Worm (Caenorhabditis elegans) whole organism, L4 larva: ENCODE results near the gene uda-1.

Source experiments
- D1046.2 ChIP-seq: fragments of 200-800 bp; sonication (Bioruptor generic); IDR thresholded peaks from 2 replicates; pipeline ENCODE4 v1.3.6; 2022; ENCODE audit warnings: missing genetic modification characterization, missing compliant biosample characterization
- F10B5.3 ChIP-seq: sonication (generic microtip); optimal IDR thresholded peaks from 2 replicates; lab custom pipeline; 2016; ENCODE audit warnings: mild to moderate bottlenecking, missing genetic modification characterization, missing compliant biosample characterization
- F26F4.8 ChIP-seq: fragments of 200-800 bp; sonication (Bioruptor generic); conservative IDR thresholded peaks from 2 replicates; pipeline ENCODE4 v1.3.6; 2022; ENCODE audit warnings: missing genetic modification characterization, missing compliant biosample characterization
- F44E2.7 ChIP-seq: fragments of 200-800 bp; sonication (Bioruptor generic); IDR thresholded peaks from 2 replicates; pipeline ENCODE4 v2.1.2; 2022; ENCODE audit warnings: missing genetic modification characterization, missing compliant biosample characterization
- R02D3.7 ChIP-seq: fragments of 150-350 bp; sonication (generic microtip); optimal IDR thresholded peaks from 3 replicates; lab custom pipeline; 2014; ENCODE audit warnings: missing biosample characterization, missing genetic modification characterization
- T26A8.4 ChIP-seq: fragments of 200-800 bp; sonication (Bioruptor generic); IDR thresholded peaks from 2 replicates; pipeline ENCODE4 v1.3.6; 2022; ENCODE audit warnings: missing genetic modification characterization, missing compliant biosample characterization
- ZK546.5 ChIP-seq, 2 experiments: sonication (generic microtip); optimal IDR thresholded peaks; 2 replicates each; lab custom pipeline; 2017; ENCODE audit warnings: missing biosample characterization in 2 of 2, missing genetic modification characterization in 2 of 2
- ama-1 ChIP-seq: fragments of 150-350 bp; optimal IDR thresholded peaks from 2 replicates; lab custom pipeline; 2014; ENCODE audit warnings: inconsistent platforms, mixed read lengths
- ceh-20 ChIP-seq: fragments of 200-800 bp; sonication (Bioruptor generic); IDR thresholded peaks from 2 replicates; pipeline ENCODE4 v1.3.6; 2022; ENCODE audit warnings: missing genetic modification reagents, missing genetic modification characterization, missing compliant biosample characterization
- ceh-62 ChIP-seq: sonication (generic microtip); optimal IDR thresholded peaks from 2 replicates; lab custom pipeline; 2017; ENCODE audit warnings: missing biosample characterization, missing genetic modification characterization
- ces-1 ChIP-seq: fragments of 150-350 bp; sonication (generic microtip); optimal IDR thresholded peaks from 4 replicates; lab custom pipeline; 2014; ENCODE audit warnings: missing biosample characterization, missing genetic modification reagents, missing genetic modification characterization
- daf-12 ChIP-seq: fragments of 150-350 bp; optimal IDR thresholded peaks from 2 replicates; lab custom pipeline; 2014; ENCODE audit warnings: missing biosample characterization, missing genetic modification reagents, missing genetic modification characterization
- daf-8 ChIP-seq: fragments of 200-800 bp; sonication (Bioruptor generic); IDR thresholded peaks from 2 replicates; pipeline ENCODE4 v1.3.6; 2022; ENCODE audit warnings: missing genetic modification characterization, missing compliant biosample characterization
- dmd-6 ChIP-seq: fragments of 200-800 bp; sonication (Bioruptor generic); IDR thresholded peaks from 2 replicates; pipeline ENCODE4 v1.3.6; 2022; ENCODE audit warnings: missing genetic modification reagents, missing genetic modification characterization, missing compliant biosample characterization
- dmd-9 ChIP-seq: fragments of 200-800 bp; sonication (Bioruptor generic); IDR thresholded peaks from 2 replicates; pipeline ENCODE4 v1.3.6; 2022; ENCODE audit warnings: missing genetic modification reagents, missing genetic modification characterization, missing compliant biosample characterization
- dpl-1 ChIP-seq: fragments of 150-350 bp; optimal IDR thresholded peaks from 2 replicates; lab custom pipeline; 2014; ENCODE audit warnings: missing biosample characterization, missing genetic modification reagents, missing genetic modification characterization
- dve-1 ChIP-seq: sonication (generic microtip); optimal IDR thresholded peaks from 2 replicates; lab custom pipeline; 2017; ENCODE audit warnings: antibody characterized with exemption, mild to moderate bottlenecking, missing genetic modification characterization, missing compliant biosample characterization; ENCODE audit not compliant: insufficient read depth
- egl-27 ChIP-seq: sonication (generic microtip); optimal IDR thresholded peaks from 3 replicates; lab custom pipeline; 2017; ENCODE audit warnings: missing biosample characterization, missing genetic modification reagents, missing genetic modification characterization
- fkh-10 ChIP-seq: fragments of 150-350 bp; optimal IDR thresholded peaks from 2 replicates; lab custom pipeline; 2014; ENCODE audit warnings: missing biosample characterization, missing genetic modification reagents, missing genetic modification characterization
- fos-1 ChIP-seq: fragments of 150-350 bp; optimal IDR thresholded peaks from 2 replicates; lab custom pipeline; 2014; ENCODE audit warnings: missing biosample characterization, missing genetic modification characterization
- gei-8 ChIP-seq: fragments of 200-800 bp; sonication (Bioruptor generic); optimal IDR thresholded peaks from 2 replicates; lab custom pipeline; 2018; ENCODE audit warnings: mild to moderate bottlenecking, missing genetic modification characterization, missing compliant biosample characterization
- hlh-11 ChIP-seq: fragments of 200-800 bp; sonication (Bioruptor generic); optimal IDR thresholded peaks from 2 replicates; lab custom pipeline; 2018; ENCODE audit warnings: mild to moderate bottlenecking, missing genetic modification characterization, missing compliant biosample characterization
- jun-1 ChIP-seq: fragments of 150-350 bp; optimal IDR thresholded peaks from 2 replicates; lab custom pipeline; 2014; ENCODE audit warnings: missing biosample characterization, missing genetic modification reagents, missing genetic modification characterization
- lim-7 ChIP-seq: fragments of 200-800 bp; sonication (Bioruptor generic); IDR thresholded peaks from 2 replicates; pipeline ENCODE4 v1.3.6; 2022; ENCODE audit warnings: missing genetic modification characterization, missing compliant biosample characterization
- lin-1 ChIP-seq: fragments of 200-800 bp; sonication (Bioruptor generic); IDR thresholded peaks from 2 replicates; pipeline ENCODE4 v1.3.6; 2022; ENCODE audit warnings: missing genetic modification reagents, missing genetic modification characterization, missing compliant biosample characterization
- lin-15B ChIP-seq: fragments of 150-350 bp; sonication (generic microtip); optimal IDR thresholded peaks from 3 replicates; lab custom pipeline; 2014; ENCODE audit warnings: missing biosample characterization, missing genetic modification characterization
- lin-39 ChIP-seq: fragments of 150-350 bp; optimal IDR thresholded peaks from 2 replicates; lab custom pipeline; 2014; ENCODE audit warnings: missing biosample characterization, missing genetic modification reagents, missing genetic modification characterization
- lir-3 ChIP-seq: sonication (generic microtip); optimal IDR thresholded peaks from 2 replicates; lab custom pipeline; 2016; ENCODE audit warnings: mild to moderate bottlenecking, missing genetic modification characterization, missing compliant biosample characterization
- lsy-2 ChIP-seq, 2 experiments: fragments of 150-350 bp in 1 of 2; sonication (generic microtip) in 1 of 2; optimal IDR thresholded peaks; 2 replicates each; lab custom pipeline; 2014 to 2017; ENCODE audit warnings: missing biosample characterization in 2 of 2, missing genetic modification characterization in 2 of 2
- madf-5 ChIP-seq, 2 experiments: fragments of 200-800 bp; sonication (Bioruptor generic); IDR thresholded peaks; 2 replicates each; pipeline ENCODE4 v1.3.6; 2022; ENCODE audit warnings: missing compliant biosample characterization in 2 of 2, missing genetic modification characterization in 2 of 2
- madf-9 ChIP-seq: fragments of 200-800 bp; sonication (Bioruptor generic); conservative IDR thresholded peaks from 2 replicates; pipeline ENCODE4 v1.3.6; 2022; ENCODE audit warnings: missing genetic modification reagents, missing genetic modification characterization, missing compliant biosample characterization
- mdl-1 ChIP-seq, 2 experiments: fragments of 150-350 bp in 1 of 2; sonication (generic microtip) in 1 of 2; optimal IDR thresholded peaks; 2 replicates each; lab custom pipeline; 2014 to 2017; ENCODE audit warnings: missing biosample characterization in 2 of 2, missing genetic modification characterization in 2 of 2
- mdt-29 ChIP-seq: fragments of 200-800 bp; sonication (Bioruptor generic); IDR thresholded peaks from 2 replicates; pipeline ENCODE4 v1.3.6; 2022; ENCODE audit warnings: missing genetic modification reagents, missing genetic modification characterization, missing compliant biosample characterization
- mep-1 ChIP-seq: fragments of 150-350 bp; sonication (generic microtip); optimal IDR thresholded peaks from 3 replicates; lab custom pipeline; 2014; ENCODE audit warnings: missing biosample characterization, missing genetic modification characterization
- mes-2 ChIP-seq: sonication (generic microtip); optimal IDR thresholded peaks from 2 replicates; lab custom pipeline; 2016; ENCODE audit warnings: missing genotype, mild to moderate bottlenecking, missing genetic modification characterization, missing compliant biosample characterization; ENCODE audit not compliant: poor library complexity, severe bottlenecking
- mxl-2 ChIP-seq: fragments of 200-800 bp; sonication (Bioruptor generic); conservative IDR thresholded peaks from 2 replicates; pipeline ENCODE4 v1.3.6; 2022; ENCODE audit warnings: missing genetic modification reagents, missing genetic modification characterization, missing compliant biosample characterization
- mxl-3 ChIP-seq: fragments of 200-800 bp; sonication (Bioruptor generic); optimal IDR thresholded peaks from 2 replicates; lab custom pipeline; 2018; ENCODE audit warnings: mild to moderate bottlenecking, missing genetic modification characterization, missing compliant biosample characterization
- nhr-42 ChIP-seq: fragments of 200-800 bp; sonication (Bioruptor generic); IDR thresholded peaks from 2 replicates; pipeline ENCODE4 v1.3.6; 2022; ENCODE audit warnings: missing genetic modification characterization, missing compliant biosample characterization
- nhr-48 ChIP-seq: sonication (generic microtip); optimal IDR thresholded peaks from 2 replicates; lab custom pipeline; 2016; ENCODE audit warnings: mild to moderate bottlenecking, missing genetic modification characterization, missing compliant biosample characterization
- pha-4 ChIP-seq, 2 experiments: fragments of 150-350 bp in 1 of 2; fragments of 200-800 bp in 1 of 2; sonication (Bioruptor generic) in 1 of 2; IDR thresholded peaks in 1 of 2; optimal IDR thresholded peaks in 1 of 2; 2 replicates each; pipeline versions ENCODE4 v1.3.6 to Lab custom; 2014 to 2022; ENCODE audit warnings: missing genetic modification characterization in 2 of 2, missing genetic modification reagents in 2 of 2, missing biosample characterization in 1 of 2, missing compliant biosample characterization in 1 of 2
- pqm-1 ChIP-seq: sonication (generic microtip); optimal IDR thresholded peaks from 2 replicates; lab custom pipeline; 2017; ENCODE audit warnings: missing biosample characterization, missing genetic modification characterization
- rbr-2 ChIP-seq: sonication (generic microtip); optimal IDR thresholded peaks from 2 replicates; lab custom pipeline; 2016; ENCODE audit warnings: missing genotype, missing genetic modification characterization, missing compliant biosample characterization
- set-16 ChIP-seq: fragments of 200-800 bp; sonication (Bioruptor generic); IDR thresholded peaks from 2 replicates; pipeline ENCODE4 v1.3.6; 2022; ENCODE audit warnings: missing genetic modification reagents, missing genetic modification characterization, missing compliant biosample characterization
- spr-1 ChIP-seq: sonication (generic microtip); optimal IDR thresholded peaks from 2 replicates; lab custom pipeline; 2016; ENCODE audit warnings: mild to moderate bottlenecking, missing genetic modification characterization, missing compliant biosample characterization
- tra-1 ChIP-seq: fragments of 200-800 bp; sonication (Bioruptor generic); IDR thresholded peaks from 2 replicates; pipeline ENCODE4 v1.3.6; 2022; ENCODE audit warnings: missing genetic modification reagents, missing genetic modification characterization, missing compliant biosample characterization
- unc-130 ChIP-seq: sonication (generic microtip); optimal IDR thresholded peaks from 2 replicates; lab custom pipeline; 2016; ENCODE audit warnings: missing genetic modification reagents, missing genetic modification characterization, missing compliant biosample characterization
- unc-39 ChIP-seq: sonication (generic microtip); optimal IDR thresholded peaks from 2 replicates; lab custom pipeline; 2017; ENCODE audit warnings: missing biosample characterization, missing genetic modification characterization
- unc-62 ChIP-seq, 3 experiments: fragments of 150-350 bp in 1 of 3; sonication (generic microtip); optimal IDR thresholded peaks in 2 of 3; peaks in 1 of 3; 1 replicate in 1 of 3; 2 replicates in 2 of 3; lab custom pipeline; 2014 to 2017; ENCODE audit warnings: missing biosample characterization in 3 of 3, missing genetic modification characterization in 3 of 3, missing genetic modification reagents in 3 of 3, missing genotype in 1 of 3
- zip-11 ChIP-seq: fragments of 200-800 bp; sonication (Bioruptor generic); IDR thresholded peaks from 2 replicates; pipeline ENCODE4 v1.3.6; 2022; ENCODE audit warnings: missing genetic modification characterization, missing compliant biosample characterization
- zip-2 ChIP-seq: fragments of 150-350 bp; optimal IDR thresholded peaks from 2 replicates; lab custom pipeline; 2014; ENCODE audit warnings: missing biosample characterization, missing genetic modification characterization

uda-1 gene

DNA sequence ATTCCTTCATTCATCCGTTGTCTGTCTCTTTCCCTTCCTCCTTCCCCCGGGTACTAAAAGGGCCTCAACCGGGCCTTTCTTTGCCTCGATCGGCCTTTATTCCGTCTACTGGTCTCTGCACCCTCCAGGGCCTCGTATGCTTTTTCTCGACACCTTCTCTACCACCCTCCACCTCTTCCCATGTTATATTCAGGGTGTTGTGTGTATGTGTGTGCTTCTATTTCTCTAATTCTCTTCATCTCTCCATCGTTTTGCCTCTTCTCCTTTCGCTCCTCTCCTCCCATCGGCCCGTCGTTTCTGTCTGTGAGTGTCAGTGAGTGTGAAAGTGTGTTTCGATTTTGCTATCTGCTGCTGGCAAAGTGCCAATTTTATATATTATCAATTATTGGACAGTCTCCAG is 35.3 kb downstream of the uda-1 start (continued):
- TF ChIP-seq lin-39 (tag; lab: Kevin White, UChicago) (no peak), ceh-20 (peak; percentile 56; the same call in 1 of the 2 replicates), dmd-6 (GFP tag; lab: Robert Waterston, UW) (peak; percentile 88), unc-39 (tag; lab: Kevin White, UChicago) (no peak), spr-1 (tag; lab: Kevin White, UChicago) (peak; percentile 47), nhr-42 (GFP tag; lab: Robert Waterston, UW) (no peak), mdl-1 (tag; optimal IDR thresholded peaks at IDR 0.05; lab: Kevin White, UChicago) (peak; percentile 24 to 79), fos-1 (tag; lab: Kevin White, UChicago) (no peak), zip-11 (GFP tag; lab: Robert Waterston, UW) (no peak), mdt-29 (GFP tag; lab: Robert Waterston, UW) (no peak), nhr-48 (tag; lab: Kevin White, UChicago) (peak; percentile 59), pha-4 (GFP tag; IDR thresholded peaks at IDR 0.05; lab: Robert Waterston, UW) (peak; percentile 25; the same call in 1 of the 2 replicates), pha-4 (tag; optimal IDR thresholded peaks at IDR 0.05; lab: Kevin White, UChicago) (peak; percentile 22), ZK546.5 (tag; optimal IDR thresholded peaks at IDR 0.05; lab: Kevin White, UChicago) (no peak), F10B5.3 (no peak), daf-8 (no peak), unc-62 (GFP tag; optimal IDR thresholded peaks at IDR 0.05 in 1 of 2; lab: Kevin White, UChicago) (peak in 1 of 2 experiments; percentile 32), unc-62 (tag; optimal IDR thresholded peaks at IDR 0.05; lab: Kevin White, UChicago) (no peak), unc-130 (no peak), lin-1 (no peak), gei-8 (GFP tag; lab: Kevin White, UChicago) (no peak), daf-12 (tag; lab: Kevin White, UChicago) (no peak), mxl-2 (no peak), lin-15B (tag; lab: Kevin White, UChicago) (no peak), ama-1 (lab: Kevin White, UChicago) (no peak), R02D3.7 (tag; lab: Kevin White, UChicago) (no peak), set-16 (peak; percentile 46), ceh-62 (no peak), mes-2 (tag; lab: Kevin White, UChicago) (peak; percentile 82), zip-2 (no peak), fkh-10 (GFP tag; lab: Kevin White, UChicago) (no peak), F26F4.8 (GFP tag; lab: Robert Waterston, UW) (no peak), rbr-2 (tag; lab: Kevin White, UChicago) (peak; percentile 77), F44E2.7 (GFP tag; lab: Robert Waterston, UW) (no peak), T26A8.4 (GFP tag; lab: Robert Waterston, UW) (peak; percentile 45; the same call in 1 of the 2 replicates), D1046.2 (no peak), jun-1 (tag; lab: Kevin White, UChicago) (peak; percentile 55), dmd-9 (GFP tag; lab: Robert Waterston, UW) (no peak)

DNA sequence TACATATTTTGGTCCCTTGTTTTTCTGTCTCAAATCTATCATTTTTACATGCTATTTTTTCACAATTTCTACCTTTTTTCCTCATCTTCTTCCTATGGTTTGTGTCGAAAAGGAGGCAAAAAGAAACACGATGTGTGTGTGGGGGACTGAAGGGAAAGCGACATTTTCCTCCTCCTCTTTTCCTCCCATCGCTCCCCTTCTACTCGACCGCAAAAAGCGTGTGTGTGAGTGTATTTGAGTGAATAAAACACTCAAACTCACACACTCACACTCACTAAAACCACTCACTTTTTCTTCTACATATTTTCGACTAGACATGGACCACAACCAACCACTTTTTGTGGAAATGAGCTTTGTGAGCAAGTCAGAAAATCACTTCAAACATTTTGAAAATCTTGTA is 36.9 kb downstream of the uda-1 start:
- peak; percentile 11 to 72 for TF ChIP-seq lsy-2 (tag; optimal IDR thresholded peaks at IDR 0.05; lab: Kevin White, UChicago)
- TF ChIP-seq hlh-11 = peak; percentile 54
- TF ChIP-seq tra-1 (GFP tag; lab: Robert Waterston, UW) = peak; percentile 23; the same call in 1 of the 2 replicates
- TF ChIP-seq dpl-1 (GFP tag; lab: Kevin White, UChicago) = no peak
- TF ChIP-seq ces-1 (GFP tag; lab: Kevin White, UChicago) = no peak
- no peak for TF ChIP-seq pqm-1 (tag; lab: Kevin White, UChicago)
- no peak for TF ChIP-seq egl-27 (tag; lab: Kevin White, UChicago)
- TF ChIP-seq mep-1 (tag; lab: Kevin White, UChicago) = peak; percentile 52
- TF ChIP-seq dmd-9 (GFP tag; lab: Robert Waterston, UW) = no peak
- no peak for TF ChIP-seq pha-4 (GFP tag; IDR thresholded peaks at IDR 0.05; lab: Robert Waterston, UW)
- no peak for TF ChIP-seq pha-4 (tag; optimal IDR thresholded peaks at IDR 0.05; lab: Kevin White, UChicago)
- peak; percentile 24 for TF ChIP-seq dve-1
- no peak for TF ChIP-seq madf-5 (GFP tag; IDR thresholded peaks at IDR 0.05; lab: Robert Waterston, UW)
- TF ChIP-seq T26A8.4 (GFP tag; lab: Robert Waterston, UW) = 0 out of 2 replicates have a peak, but pooled peaks have one; percentile 31
- no peak for TF ChIP-seq daf-8
- TF ChIP-seq mxl-3 = peak; percentile 17
- TF ChIP-seq madf-9 (GFP tag; lab: Robert Waterston, UW) = no peak
- TF ChIP-seq dmd-6 (GFP tag; lab: Robert Waterston, UW) = peak; percentile 54
- no peak for TF ChIP-seq lin-39 (tag; lab: Kevin White, UChicago)
- no peak for TF ChIP-seq lir-3
- TF ChIP-seq lim-7 = 0 out of 2 replicates have a peak, but pooled peaks have one; percentile 40
